Fruit fly (Drosophila melanogaster) whole organism, wandering third instar larva: Measurements from ENCODE around the gene dmrt11E.

ENCODE experiments used
- CG9705 ChIP-seq: fragments of 200-800 bp; sonication (Bioruptor generic); optimal IDR thresholded peaks from 2 replicates; lab custom pipeline; 2018; ENCODE audit warnings: missing biosample characterization, mild to moderate bottlenecking, missing genetic modification characterization
- h ChIP-seq: fragments of 200-800 bp; sonication (Bioruptor generic); optimal IDR thresholded peaks from 3 replicates; lab custom pipeline; 2016; ENCODE audit warnings: missing biosample characterization, mild to moderate bottlenecking, missing genetic modification characterization

- no peak for TF ChIP-seq CG9705 (GFP tag; lab: Kevin White, UChicago)
- peak; percentile 50 for TF ChIP-seq h (GFP tag; lab: Kevin White, UChicago)
Measured at dm6 chrX:13370826-13371703, 3.1 kb downstream of the dmrt11E start.
